Fruit fly (Drosophila melanogaster): Measurements from ENCODE around the gene PGRP-SB2.

PGRP-SB2 gene

dm6 chr3L:16711430-16712228 is 14.7 kb upstream of the PGRP-SB2 start, which contains the start of the genes CG43954, Lasp and Dab (continued):
- TF ChIP-seq tup (GFP tag; optimal IDR thresholded peaks at IDR 0.05) = no peak
- peak; percentile 46; the same call in 1 of the 2 replicates for TF ChIP-seq cas (GFP tag; IDR thresholded peaks at IDR 0.05)
- peak; percentile 56 for TF ChIP-seq bbx (GFP tag; IDR thresholded peaks at IDR 0.05; ENCODE audit: partially characterized antibody)
- peak; percentile 17 to 35 for TF ChIP-seq dpn (GFP tag; optimal IDR thresholded peaks at IDR 0.05)
- TF ChIP-seq CG12391 (tag; optimal IDR thresholded peaks at IDR 0.05) = peak; percentile 26
- TF ChIP-seq Ssrp (tag; optimal IDR thresholded peaks at IDR 0.05) = peak; percentile 6
- no peak for TF ChIP-seq ash1 (GFP tag; optimal IDR thresholded peaks at IDR 0.05)
- peak; percentile 47 for TF ChIP-seq slbo (GFP tag; IDR thresholded peaks at IDR 0.05)
- TF ChIP-seq Vsx1 (GFP tag; optimal IDR thresholded peaks at IDR 0.05) = peak; percentile 49
- TF ChIP-seq exex (tag; optimal IDR thresholded peaks at IDR 0.05) = peak; percentile 51
- peak; percentile 36 for TF ChIP-seq CG12744 (GFP tag; optimal IDR thresholded peaks at IDR 0.05)
- no peak for TF ChIP-seq CG31224 (GFP tag; IDR thresholded peaks at IDR 0.05)
- peak; percentile 40 for TF ChIP-seq CG17568 (GFP tag; optimal IDR thresholded peaks at IDR 0.05)
- TF ChIP-seq CG11504 (tag; optimal IDR thresholded peaks at IDR 0.05) = peak; percentile 47
- peak; percentile 19; the same call in 1 of the 2 replicates for TF ChIP-seq sob (GFP tag; IDR thresholded peaks at IDR 0.05)
- no peak for TF ChIP-seq CG5180 (GFP tag; optimal IDR thresholded peaks at IDR 0.05)
- TF ChIP-seq odd (GFP tag; optimal IDR thresholded peaks at IDR 0.05) = peak; percentile 28
- TF ChIP-seq HHEX (GFP tag; optimal IDR thresholded peaks at IDR 0.05) = no peak
- TF ChIP-seq gem (tag; optimal IDR thresholded peaks at IDR 0.05) = no peak
- peak; percentile 28 for TF ChIP-seq scrt (GFP tag; optimal IDR thresholded peaks at IDR 0.05)
- peak; percentile 35 for TF ChIP-seq phol (tag; optimal IDR thresholded peaks at IDR 0.05)
- no peak for TF ChIP-seq ara (GFP tag; IDR thresholded peaks at IDR 0.05)
- peak; percentile 22 for TF ChIP-seq CG17359 (tag; optimal IDR thresholded peaks at IDR 0.05)
- peak; percentile 65 for TF ChIP-seq BEAF-32 (GFP tag; optimal IDR thresholded peaks at IDR 0.05)
- peak; percentile 57 for TF ChIP-seq Rfx (GFP tag; IDR thresholded peaks at IDR 0.05)
- peak; percentile 8 for TF ChIP-seq Spps (tag; optimal IDR thresholded peaks at IDR 0.05)
- peak; percentile 81 for TF ChIP-seq ftz-f1 (GFP tag; optimal IDR thresholded peaks at IDR 0.05)
- TF ChIP-seq rib (GFP tag; IDR thresholded peaks at IDR 0.05) = peak; percentile 43; the same call in 1 of the 2 replicates
- peak; percentile 87 for TF ChIP-seq CG15479 (GFP tag; optimal IDR thresholded peaks at IDR 0.05)
- TF ChIP-seq CG18476 (GFP tag; optimal IDR thresholded peaks at IDR 0.05) = no peak
- TF ChIP-seq Meics (GFP tag; optimal IDR thresholded peaks at IDR 0.05) = peak; percentile 35
- peak; percentile 22; the same call in 1 of the 3 replicates for TF ChIP-seq row (GFP tag; IDR thresholded peaks at IDR 0.05)
- peak; percentile 42 for TF ChIP-seq CG8290 (GFP tag; optimal IDR thresholded peaks at IDR 0.05)
- peak in 1 of 2 experiments; percentile 91 for TF ChIP-seq CG8290 (tag; optimal IDR thresholded peaks at IDR 0.05)
- TF ChIP-seq sr (GFP tag; IDR thresholded peaks at IDR 0.05) = peak; percentile 57; the same call in 1 of the 3 replicates
- TF ChIP-seq Lhr (GFP tag; optimal IDR thresholded peaks at IDR 0.05) = peak; percentile 95
- TF ChIP-seq seq (GFP tag; IDR thresholded peaks at IDR 0.05) = peak; percentile 32; the same call in 1 of the 2 replicates
- peak; percentile 60 for TF ChIP-seq CG10543 (GFP tag; optimal IDR thresholded peaks at IDR 0.05)
- TF ChIP-seq D19A (tag; optimal IDR thresholded peaks at IDR 0.05) = no peak
- 0 out of 3 replicates have a peak, but pooled peaks have one; percentile 5 for TF ChIP-seq Opbp (GFP tag; IDR thresholded peaks at IDR 0.05; ENCODE audit: partially characterized antibody)
- TF ChIP-seq CG10274 (GFP tag; optimal IDR thresholded peaks at IDR 0.05) = no peak
- TF ChIP-seq CG6272 (GFP tag; IDR thresholded peaks at IDR 0.05) = no peak
- peak; percentile 49; the same call in 1 of the 2 replicates for TF ChIP-seq CG31441 (GFP tag; IDR thresholded peaks at IDR 0.05)
- TF ChIP-seq Asciz (GFP tag; optimal IDR thresholded peaks at IDR 0.05) = peak; percentile 13
- no peak for TF ChIP-seq gsb (GFP tag; IDR thresholded peaks at IDR 0.05)
- TF ChIP-seq Elba2 (GFP tag; optimal IDR thresholded peaks at IDR 0.05) = peak; percentile 70
- TF ChIP-seq wek (GFP tag; optimal IDR thresholded peaks at IDR 0.05) = peak; percentile 60
- TF ChIP-seq gro (GFP tag; optimal IDR thresholded peaks at IDR 0.05) = peak; percentile 56
